Worm (Caenorhabditis elegans) whole organism, young adult: ENCODE data around the gene F28C6.9.

ENCODE experiments used
- F57C9.4 ChIP-seq: sonication (generic microtip); optimal IDR thresholded peaks from 2 replicates; lab custom pipeline; 2017; ENCODE audit warnings: mild to moderate bottlenecking, missing genetic modification characterization, missing compliant biosample characterization
- T07F8.4 ChIP-seq: sonication (generic microtip); optimal IDR thresholded peaks from 2 replicates; lab custom pipeline; 2016; ENCODE audit warnings: mild to moderate bottlenecking, missing genetic modification characterization, moderate library complexity, missing compliant biosample characterization
- Y53F4B.3 ChIP-seq: fragments of 200-800 bp; sonication (Bioruptor generic); IDR thresholded peaks from 2 replicates; pipeline ENCODE4 v1.3.6; 2022; ENCODE audit warnings: missing genetic modification reagents, missing genetic modification characterization, missing compliant biosample characterization
- Y79H2A.3 ChIP-seq: fragments of 200-800 bp; sonication (Bioruptor generic); conservative IDR thresholded peaks from 2 replicates; pipeline ENCODE4 v1.3.6; 2022; ENCODE audit warnings: missing genetic modification reagents, missing genetic modification characterization, missing compliant biosample characterization
- ZK185.1 ChIP-seq: sonication (generic microtip); optimal IDR thresholded peaks from 2 replicates; lab custom pipeline; 2016; ENCODE audit warnings: mild to moderate bottlenecking, missing genetic modification characterization, missing compliant biosample characterization; ENCODE audit not compliant: poor library complexity, severe bottlenecking
- aptf-2 ChIP-seq: fragments of 200-800 bp; sonication (Bioruptor generic); conservative IDR thresholded peaks from 2 replicates; pipeline ENCODE4 v1.3.6; 2022; ENCODE audit warnings: missing genetic modification reagents, missing genetic modification characterization, missing compliant biosample characterization
- attf-3 ChIP-seq: fragments of 200-800 bp; sonication (Bioruptor generic); conservative IDR thresholded peaks from 2 replicates; pipeline ENCODE4 v1.3.6; 2022; ENCODE audit warnings: missing genetic modification reagents, missing genetic modification characterization, missing compliant biosample characterization
- cebp-1 ChIP-seq, 2 experiments: fragments of 200-800 bp in 1 of 2; sonication (Bioruptor generic) in 1 of 2; sonication (generic microtip) in 1 of 2; IDR thresholded peaks in 1 of 2; optimal IDR thresholded peaks in 1 of 2; 2 replicates each; pipeline versions ENCODE4 v1.3.6 to Lab custom; 2017 to 2022; ENCODE audit warnings: missing compliant biosample characterization in 2 of 2, missing genetic modification characterization in 2 of 2, mild to moderate bottlenecking in 1 of 2, missing genetic modification reagents in 1 of 2, moderate library complexity in 1 of 2
- ceh-58 ChIP-seq: fragments of 200-800 bp; sonication (Bioruptor generic); IDR thresholded peaks from 2 replicates; pipeline ENCODE4 v1.3.6; 2022; ENCODE audit warnings: missing genetic modification characterization, missing compliant biosample characterization
- ceh-79 ChIP-seq: sonication (generic microtip); optimal IDR thresholded peaks from 2 replicates; lab custom pipeline; 2017; ENCODE audit warnings: mild to moderate bottlenecking, missing genetic modification characterization, missing compliant biosample characterization
- chd-7 ChIP-seq: sonication (generic microtip); optimal IDR thresholded peaks from 2 replicates; lab custom pipeline; 2016; ENCODE audit warnings: mild to moderate bottlenecking, missing genetic modification characterization, moderate library complexity, missing compliant biosample characterization
- die-1 ChIP-seq: sonication (generic microtip); optimal IDR thresholded peaks from 2 replicates; lab custom pipeline; 2016; ENCODE audit warnings: missing genotype, mild to moderate bottlenecking, missing genetic modification characterization, missing compliant biosample characterization
- dpff-1 ChIP-seq: sonication (generic microtip); optimal IDR thresholded peaks from 2 replicates; lab custom pipeline; 2017; ENCODE audit warnings: mild to moderate bottlenecking, missing genetic modification characterization, missing compliant biosample characterization
- egl-18 ChIP-seq: fragments of 200-800 bp; sonication (Bioruptor generic); IDR thresholded peaks from 2 replicates; pipeline ENCODE4 v1.3.6; 2022; ENCODE audit warnings: missing genetic modification reagents, missing genetic modification characterization, missing compliant biosample characterization
- gei-17 ChIP-seq: fragments of 200-800 bp; sonication (Bioruptor generic); optimal IDR thresholded peaks from 2 replicates; lab custom pipeline; 2018; ENCODE audit warnings: mild to moderate bottlenecking, missing genetic modification characterization, missing compliant biosample characterization
- hlh-12 ChIP-seq: sonication (generic microtip); optimal IDR thresholded peaks from 2 replicates; lab custom pipeline; 2016; ENCODE audit warnings: missing genetic modification characterization, missing compliant biosample characterization
- hlh-26 ChIP-seq: fragments of 200-800 bp; sonication (Bioruptor generic); conservative IDR thresholded peaks from 2 replicates; pipeline ENCODE4 v1.3.6; 2022; ENCODE audit warnings: missing genetic modification reagents, missing genetic modification characterization, missing compliant biosample characterization
- hmg-1.2 ChIP-seq: fragments of 200-800 bp; sonication (Bioruptor generic); IDR thresholded peaks from 2 replicates; pipeline ENCODE4 v1.3.6; 2022; ENCODE audit warnings: missing genetic modification reagents, missing genetic modification characterization, missing compliant biosample characterization
- let-526 ChIP-seq: fragments of 200-800 bp; sonication (Bioruptor generic); IDR thresholded peaks from 2 replicates; pipeline ENCODE4 v1.3.6; 2022; ENCODE audit warnings: missing genetic modification reagents, missing genetic modification characterization, missing compliant biosample characterization
- lin-35 ChIP-seq, 3 experiments: fragments of 150-350 bp in 2 of 3; sonication (generic microtip) in 1 of 3; optimal IDR thresholded peaks; 2 replicates each; lab custom pipeline; 2014 to 2018; ENCODE audit warnings: missing biosample characterization in 3 of 3, missing genetic modification characterization in 3 of 3, missing genetic modification reagents in 3 of 3
- mxl-1 ChIP-seq: sonication (generic microtip); optimal IDR thresholded peaks from 2 replicates; lab custom pipeline; 2016; ENCODE audit warnings: missing genetic modification characterization, missing compliant biosample characterization
- nfyb-1 ChIP-seq: fragments of 200-800 bp; sonication (Bioruptor generic); IDR thresholded peaks from 2 replicates; pipeline ENCODE4 v1.3.6; 2022; ENCODE audit warnings: missing genetic modification reagents, missing genetic modification characterization, missing compliant biosample characterization
- somi-1 ChIP-seq: fragments of 200-800 bp; sonication (Bioruptor generic); optimal IDR thresholded peaks from 2 replicates; lab custom pipeline; 2018; ENCODE audit warnings: mild to moderate bottlenecking, missing genetic modification characterization, missing compliant biosample characterization
- tlf-1 ChIP-seq: fragments of 200-800 bp; sonication (Bioruptor generic); optimal IDR thresholded peaks from 2 replicates; lab custom pipeline; 2018; ENCODE audit warnings: mild to moderate bottlenecking, missing genetic modification characterization, missing compliant biosample characterization
- xnd-1 ChIP-seq: sonication (generic microtip); optimal IDR thresholded peaks from 2 replicates; lab custom pipeline; 2016; ENCODE audit warnings: missing genotype, missing genetic modification reagents, missing genetic modification characterization, missing compliant biosample characterization
- ztf-18 ChIP-seq: sonication (generic microtip); optimal IDR thresholded peaks from 2 replicates; lab custom pipeline; 2016; ENCODE audit warnings: missing genotype, mild to moderate bottlenecking, missing genetic modification characterization, missing compliant biosample characterization
- ztf-25 ChIP-seq: fragments of 200-800 bp; sonication (Bioruptor generic); IDR thresholded peaks from 2 replicates; pipeline ENCODE4 v1.3.6; 2022; ENCODE audit warnings: missing genetic modification reagents, missing genetic modification characterization, missing compliant biosample characterization
- ztf-26 ChIP-seq: sonication (generic microtip); optimal IDR thresholded peaks from 2 replicates; lab custom pipeline; 2017; ENCODE audit warnings: missing genetic modification characterization, missing compliant biosample characterization
- ztf-6 ChIP-seq: fragments of 200-800 bp; sonication (Bioruptor generic); IDR thresholded peaks from 2 replicates; pipeline ENCODE4 v1.3.6; 2022; ENCODE audit warnings: missing genetic modification reagents, missing genetic modification characterization, missing compliant biosample characterization

Gene F28C6.9

DNA sequence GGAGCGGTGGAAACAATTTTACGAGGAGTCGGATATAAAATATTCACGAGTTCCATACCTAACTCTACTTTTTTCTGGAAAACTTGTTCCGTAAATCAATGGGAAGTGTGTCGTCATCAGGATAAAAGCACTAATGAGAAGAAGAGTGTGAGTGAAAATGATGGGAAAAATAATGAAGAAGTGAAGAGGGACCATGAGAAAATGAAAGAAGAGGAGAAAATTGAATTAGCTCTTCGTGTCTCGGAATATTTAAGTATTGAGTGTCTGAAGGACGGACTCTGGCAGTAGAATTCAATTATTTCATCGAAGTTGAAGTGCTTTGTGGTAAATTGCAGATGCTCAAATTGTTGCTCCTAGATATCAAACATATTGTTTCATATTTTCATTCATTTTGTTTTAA is 20.8 kb downstream of the F28C6.9 start:
- TF ChIP-seq ceh-58 (GFP tag; lab: Robert Waterston, UW) = no peak
- no peak for TF ChIP-seq Y79H2A.3 (GFP tag; lab: Robert Waterston, UW)
- TF ChIP-seq ztf-25 (GFP tag; lab: Robert Waterston, UW) = no peak

DNA sequence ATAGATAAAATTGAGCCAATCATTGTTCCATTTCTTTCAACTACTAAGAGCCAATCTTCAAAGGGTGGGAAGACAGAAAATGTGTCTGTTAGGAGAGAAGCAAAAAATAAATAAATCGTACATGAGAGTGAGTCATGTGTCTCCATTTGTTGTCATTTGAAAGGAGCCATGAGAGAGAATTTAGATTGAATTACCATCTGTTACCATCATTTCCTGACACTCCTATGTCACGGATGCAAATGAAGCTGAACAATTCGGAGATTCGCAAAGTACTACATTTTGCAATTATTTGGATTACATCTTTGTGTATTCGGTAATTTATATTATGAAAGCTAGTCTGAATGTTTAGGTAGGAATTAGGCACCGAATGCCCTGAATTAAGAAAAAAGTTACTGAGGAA is 21.5 kb downstream of the F28C6.9 start:
- no peak for TF ChIP-seq chd-7 (tag; lab: Kevin White, UChicago)
- no peak for TF ChIP-seq ztf-26 (tag; lab: Kevin White, UChicago)

DNA sequence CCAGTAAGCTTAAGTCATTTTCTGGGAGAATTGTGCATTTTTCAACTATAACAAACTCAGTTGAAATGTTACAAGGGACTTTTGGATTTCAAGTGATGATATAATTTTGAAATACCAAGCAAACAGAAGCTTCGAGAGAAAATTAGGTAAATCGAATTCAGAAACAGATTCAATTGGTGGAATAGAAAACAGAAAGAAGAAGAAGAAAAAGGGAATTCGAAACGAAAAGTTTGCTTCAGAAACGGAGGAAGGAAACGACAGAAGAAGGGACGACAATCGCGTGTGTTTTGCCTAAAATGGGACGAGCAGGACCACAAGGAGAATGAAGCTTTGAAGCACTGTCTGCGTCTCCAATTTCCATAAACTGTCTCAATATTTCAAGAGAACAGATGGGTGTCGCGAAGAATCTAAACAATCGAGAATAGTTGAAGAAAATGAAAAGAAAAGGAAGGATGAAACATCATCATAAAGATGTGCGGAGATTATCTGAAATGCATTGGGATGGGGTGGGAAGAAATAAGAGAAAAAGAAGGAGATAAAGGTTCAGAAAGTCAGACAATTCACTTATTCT is 22.2 kb downstream of the F28C6.9 start:
- no peak for TF ChIP-seq Y53F4B.3 (GFP tag; lab: Robert Waterston, UW)
- TF ChIP-seq hmg-1.2 (GFP tag; lab: Robert Waterston, UW) = peak; percentile 39; the same call in 1 of the 2 replicates
- no peak for TF ChIP-seq mxl-1 (tag; lab: Kevin White, UChicago)
- no peak for TF ChIP-seq nfyb-1 (GFP tag; lab: Robert Waterston, UW)

DNA sequence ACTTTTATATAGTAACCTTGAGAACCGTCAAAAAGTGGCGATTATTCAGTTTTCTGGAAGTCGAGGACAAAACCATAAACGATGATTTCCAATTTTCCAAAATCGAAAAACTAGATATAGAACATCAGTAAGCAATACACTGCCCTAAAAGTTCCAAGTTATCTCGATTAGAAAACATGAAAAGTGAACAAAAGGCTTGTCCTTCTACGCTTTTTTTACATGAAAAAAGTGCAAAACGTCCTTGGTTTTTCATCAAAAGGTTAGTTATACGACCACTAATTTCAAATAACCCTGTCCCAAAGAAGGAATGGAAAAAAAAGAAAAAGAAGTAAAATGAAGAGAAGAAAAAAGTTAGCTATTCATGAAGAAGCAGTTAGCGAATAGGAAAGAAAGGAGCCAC is 24.1 kb downstream of the F28C6.9 start:
- TF ChIP-seq ZK185.1 (tag; lab: Kevin White, UChicago) (no peak), ztf-18 (tag; lab: Kevin White, UChicago) (no peak), dpff-1 (tag; lab: Kevin White, UChicago) (no peak), let-526 (GFP tag; lab: Robert Waterston, UW) (no peak), ceh-79 (tag; lab: Kevin White, UChicago) (no peak), somi-1 (GFP tag; lab: Kevin White, UChicago) (no peak), die-1 (tag; lab: Kevin White, UChicago) (no peak), egl-18 (GFP tag; lab: Robert Waterston, UW) (no peak), F57C9.4 (no peak), xnd-1 (tag; lab: Kevin White, UChicago) (no peak), attf-3 (GFP tag; lab: Robert Waterston, UW) (no peak), hlh-12 (tag; lab: Kevin White, UChicago) (no peak), tlf-1 (GFP tag; lab: Kevin White, UChicago) (no peak), hlh-26 (no peak), ztf-6 (no peak), T07F8.4 (tag; lab: Kevin White, UChicago) (no peak)
- TF ChIP-seq, all 124 proteins: peak for 0

DNA sequence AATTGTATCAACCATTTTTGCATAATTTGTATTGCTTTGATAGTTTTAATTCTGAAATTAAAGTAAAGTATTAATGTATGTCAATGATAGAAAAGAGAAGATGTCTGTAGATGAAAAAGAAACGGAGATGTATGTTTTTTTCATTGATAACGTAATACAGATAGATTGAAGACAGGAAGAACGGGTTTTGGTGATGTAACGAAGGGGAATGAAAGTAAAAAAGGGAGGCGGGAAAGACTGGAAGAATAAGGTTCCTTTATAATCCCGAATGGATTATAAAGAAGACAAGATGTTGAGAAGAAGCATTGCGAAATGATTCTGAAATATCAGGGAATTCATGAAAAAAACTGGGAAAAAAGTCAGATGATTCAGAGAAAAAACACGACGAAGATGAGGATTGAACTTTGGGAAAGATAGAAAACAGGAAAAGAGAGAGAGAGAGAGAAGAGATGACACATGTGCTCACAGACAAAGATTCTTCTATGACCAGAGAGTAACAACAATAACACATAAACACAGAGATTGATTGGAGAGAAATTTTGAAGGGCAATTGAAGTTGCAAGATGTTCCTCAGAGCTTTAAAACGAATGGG is 24.9 kb downstream of the F28C6.9 start, which contains the start of gene F54C9.11:
TSS of gene F54C9.11 (minus strand) at position 51 of the 592 bp plus-strand sequence.
- TF ChIP-seq somi-1 (GFP tag; lab: Kevin White, UChicago) (peak; percentile 35), cebp-1 (GFP tag; IDR thresholded peaks at IDR 0.05; lab: Robert Waterston, UW) (peak; percentile 41; the same call in 1 of the 2 replicates), cebp-1 (tag; optimal IDR thresholded peaks at IDR 0.05; lab: Kevin White, UChicago) (peak; percentile 87), gei-17 (GFP tag; lab: Kevin White, UChicago) (no peak), lin-35 (GFP tag; optimal IDR thresholded peaks at IDR 0.05; lab: Kevin White, UChicago) (peak in 1 of 3 experiments; percentile 20), aptf-2 (no peak)
